Worm (Caenorhabditis elegans): ENCODE measurements around the gene Y54G2A.57.

The Y54G2A.57 gene

ce11 chrIV:2990519-2990918 lies 20.8 kb downstream of the Y54G2A.57 start (continued):
- peak; percentile 50 for TF ChIP-seq ceh-31 (tag; optimal IDR thresholded peaks at IDR 0.05)
- TF ChIP-seq gmeb-2 (tag; optimal IDR thresholded peaks at IDR 0.05) = no peak
- TF ChIP-seq ceh-2 (tag; optimal IDR thresholded peaks at IDR 0.05) = no peak
- TF ChIP-seq npax-4 (tag; optimal IDR thresholded peaks at IDR 0.05) = no peak
- no peak for TF ChIP-seq elt-4 (tag; optimal IDR thresholded peaks at IDR 0.05)
- no peak for TF ChIP-seq ceh-18 (tag; optimal IDR thresholded peaks at IDR 0.05)
- TF ChIP-seq ahr-1 (tag; optimal IDR thresholded peaks at IDR 0.05) = no peak
- TF ChIP-seq pqm-1 (tag; optimal IDR thresholded peaks at IDR 0.05) = no peak
- no peak for TF ChIP-seq elt-2 (tag; optimal IDR thresholded peaks at IDR 0.05)
- TF ChIP-seq nhr-232 (tag; optimal IDR thresholded peaks at IDR 0.05) = no peak
- no peak for TF ChIP-seq fkh-6 (tag; optimal IDR thresholded peaks at IDR 0.05)
- no peak for TF ChIP-seq ceh-24 (tag; optimal IDR thresholded peaks at IDR 0.05)
- no peak for TF ChIP-seq fkh-10 (GFP tag; optimal IDR thresholded peaks at IDR 0.05)
- no peak for TF ChIP-seq odd-2 (tag; optimal IDR thresholded peaks at IDR 0.05)
- TF ChIP-seq K02D7.2 (tag; optimal IDR thresholded peaks at IDR 0.05) = no peak
- peak; percentile 12 for TF ChIP-seq ceh-14 (tag; optimal IDR thresholded peaks at IDR 0.05)

ce11 chrIV:2993278-2993899 lies 23.6 kb downstream of the Y54G2A.57 start:
- TF ChIP-seq unc-86 (tag; optimal IDR thresholded peaks at IDR 0.05) = peak; percentile 19
- peak; percentile 42 for TF ChIP-seq elt-2 (tag; optimal IDR thresholded peaks at IDR 0.05)
- TF ChIP-seq sdc-2 (tag; optimal IDR thresholded peaks at IDR 0.05) = no peak
- TF ChIP-seq lin-11 (tag; optimal IDR thresholded peaks at IDR 0.05) = peak; percentile 7
- TF ChIP-seq ceh-9 (tag; optimal IDR thresholded peaks at IDR 0.05) = no peak
- TF ChIP-seq ztf-16 (tag; optimal IDR thresholded peaks at IDR 0.05) = peak; percentile 48
- peak; percentile 14 for TF ChIP-seq pat-9 (tag; optimal IDR thresholded peaks at IDR 0.05)
- peak; percentile 7 for TF ChIP-seq ceh-48 (tag; optimal IDR thresholded peaks at IDR 0.05)
- TF ChIP-seq hlh-30 (tag; optimal IDR thresholded peaks at IDR 0.05; ENCODE audit: insufficient read depth) = peak; percentile 42
- TF ChIP-seq ceh-30 (tag; optimal IDR thresholded peaks at IDR 0.05) = no peak
- peak; percentile 17 for TF ChIP-seq sox-4 (tag; optimal IDR thresholded peaks at IDR 0.05)
- TF ChIP-seq ceh-19 (GFP tag; optimal IDR thresholded peaks at IDR 0.05) = peak; percentile 16
- peak; percentile 62 for TF ChIP-seq nfya-1 (tag; optimal IDR thresholded peaks at IDR 0.05)
- TF ChIP-seq ama-1 (optimal IDR thresholded peaks at IDR 0.05) = no peak
- no peak for TF ChIP-seq T23F11.4 (GFP tag; optimal IDR thresholded peaks at IDR 0.05)
- TF ChIP-seq eyg-1 (tag; optimal IDR thresholded peaks at IDR 0.05) = no peak
- no peak for TF ChIP-seq ets-4 (tag; optimal IDR thresholded peaks at IDR 0.05)
- TF ChIP-seq ceh-31 (tag; optimal IDR thresholded peaks at IDR 0.05) = peak; percentile 47
- peak; percentile 75 for TF ChIP-seq unc-42 (tag; optimal IDR thresholded peaks at IDR 0.05)
- peak; percentile 25 for TF ChIP-seq pros-1 (tag; optimal IDR thresholded peaks at IDR 0.05)

- no peak for TF ChIP-seq rnt-1 (tag; optimal IDR thresholded peaks at IDR 0.05)
- no peak for TF ChIP-seq ceh-34 (tag; optimal IDR thresholded peaks at IDR 0.05)
- no peak for TF ChIP-seq ceh-2 (tag; optimal IDR thresholded peaks at IDR 0.05)
- no peak for TF ChIP-seq madf-2 (tag; optimal IDR thresholded peaks at IDR 0.05)
- TF ChIP-seq dve-1 (tag; optimal IDR thresholded peaks at IDR 0.05) = no peak
- TF ChIP-seq nhr-11 (tag; optimal IDR thresholded peaks at IDR 0.05) = no peak
- no peak for TF ChIP-seq C08G9.2 (tag; optimal IDR thresholded peaks at IDR 0.05)
- TF ChIP-seq hlh-15 (tag; optimal IDR thresholded peaks at IDR 0.05) = no peak
- no peak for TF ChIP-seq pag-3 (tag; optimal IDR thresholded peaks at IDR 0.05; ENCODE audit: borderline replicate concordance)
- TF ChIP-seq ceh-30 (tag; optimal IDR thresholded peaks at IDR 0.05) = no peak
- no peak for TF ChIP-seq Y22D7AL.16 (tag; optimal IDR thresholded peaks at IDR 0.05)
Observed at ce11 chrIV:2994883-2995282, 25.1 kb downstream of the Y54G2A.57 start.
